Worm (Caenorhabditis elegans): ENCODE results near the gene Y53F4B.18.

Y53F4B.18 gene

ce11 chrII:15076778-15077435, 5.4 kb upstream of the Y53F4B.18 start, which contains the start of gene Y53F4B.19 (continued):
- TF ChIP-seq nfyb-1 (GFP tag; IDR thresholded peaks at IDR 0.05) (no peak), repo-1 (tag; optimal IDR thresholded peaks at IDR 0.05) (no peak), ekl-4 (GFP tag; IDR thresholded peaks at IDR 0.05) (no peak), T07F8.4 (tag; optimal IDR thresholded peaks at IDR 0.05) (no peak), Y67H2A.10 (GFP tag; conservative IDR thresholded peaks at IDR 0.05) (no peak), Y53G8AR.9 (GFP tag; conservative IDR thresholded peaks at IDR 0.05) (no peak), F10E7.11 (tag; optimal IDR thresholded peaks at IDR 0.05) (no peak), ceh-27 (GFP tag; optimal IDR thresholded peaks at IDR 0.05) (no peak), rpc-1 (optimal IDR thresholded peaks at IDR 0.05) (no peak), rpc-1 (tag; optimal IDR thresholded peaks at IDR 0.05) (no peak), zfh-2 (GFP tag; conservative IDR thresholded peaks at IDR 0.05) (no peak), madf-3 (GFP tag; IDR thresholded peaks at IDR 0.05) (no peak), hlh-12 (tag; optimal IDR thresholded peaks at IDR 0.05) (no peak), lin-40 (tag; optimal IDR thresholded peaks at IDR 0.05) (no peak), snpc-3.4 (tag; optimal IDR thresholded peaks at IDR 0.05) (peak; percentile 58), attf-6 (GFP tag; IDR thresholded peaks at IDR 0.05) (no peak), atf-7 (tag; optimal IDR thresholded peaks at IDR 0.05) (no peak), nfya-1 (tag; optimal IDR thresholded peaks at IDR 0.05; ENCODE audit: borderline replicate concordance, insufficient read depth) (no peak), ztf-22 (GFP tag; optimal IDR thresholded peaks at IDR 0.05) (no peak), Y79H2A.3 (GFP tag; conservative IDR thresholded peaks at IDR 0.05) (no peak), ceh-91 (GFP tag; IDR thresholded peaks at IDR 0.05) (peak; percentile 77), let-526 (GFP tag; IDR thresholded peaks at IDR 0.05) (no peak), lir-1 (GFP tag; conservative IDR thresholded peaks at IDR 0.05) (no peak), pha-4 (tag; optimal IDR thresholded peaks at IDR 0.05) (no peak), athp-1 (tag; optimal IDR thresholded peaks at IDR 0.05) (no peak), lsl-1 (GFP tag; optimal IDR thresholded peaks at IDR 0.05) (peak; percentile 93), aptf-2 (GFP tag; conservative IDR thresholded peaks at IDR 0.05) (no peak), F57A8.1 (GFP tag; optimal IDR thresholded peaks at IDR 0.05) (no peak), F49E8.2 (tag; optimal IDR thresholded peaks at IDR 0.05; ENCODE audit: insufficient read depth) (peak; percentile 63), tbp1 (GFP tag; optimal IDR thresholded peaks at IDR 0.05) (no peak), ets-4 (GFP tag; optimal IDR thresholded peaks at IDR 0.05) (no peak), mes-4 (tag; optimal IDR thresholded peaks at IDR 0.05) (no peak), zim-3 (tag; optimal IDR thresholded peaks at IDR 0.05) (no peak), lin-54 (GFP tag; optimal IDR thresholded peaks at IDR 0.05) (peak; percentile 61), hlh-26 (GFP tag; conservative IDR thresholded peaks at IDR 0.05) (no peak), F57C9.4 (tag; optimal IDR thresholded peaks at IDR 0.05) (no peak), bed-2 (GFP tag; IDR thresholded peaks at IDR 0.05) (no peak), ceh-40 (GFP tag; IDR thresholded peaks at IDR 0.05) (no peak), ccch-3 (GFP tag; optimal IDR thresholded peaks at IDR 0.05) (no peak), F33H1.4 (GFP tag; IDR thresholded peaks at IDR 0.05) (peak; percentile 64), somi-1 (GFP tag; optimal IDR thresholded peaks at IDR 0.05) (no peak), ztf-26 (tag; optimal IDR thresholded peaks at IDR 0.05) (no peak), Y95B8A.8 (GFP tag; IDR thresholded peaks at IDR 0.05) (no peak), F37B4.10 (GFP tag; IDR thresholded peaks at IDR 0.05) (no peak), unc-62 (GFP tag; optimal IDR thresholded peaks at IDR 0.05) (no peak), F39B2.1 (GFP tag; IDR thresholded peaks at IDR 0.05) (no peak), dpl-1 (GFP tag; optimal IDR thresholded peaks at IDR 0.05) (peak; percentile 39), K12H6.12 (tag; optimal IDR thresholded peaks at IDR 0.05) (no peak), ztf-25 (GFP tag; IDR thresholded peaks at IDR 0.05) (no peak)
